Worm (Caenorhabditis elegans) whole organism, L4/young adult: ENCODE measurements around the gene C18C4.7.

Source experiments
- W03F9.2 ChIP-seq: fragments of 150-350 bp; optimal IDR thresholded peaks from 2 replicates; lab custom pipeline; 2014; ENCODE audit warnings: missing biosample characterization, missing genetic modification characterization
- him-1 ChIP-seq: sonication (generic microtip); optimal IDR thresholded peaks from 2 replicates; lab custom pipeline; 2016; ENCODE audit warnings: missing genotype, missing genetic modification reagents, missing genetic modification characterization, missing compliant biosample characterization

DNA sequence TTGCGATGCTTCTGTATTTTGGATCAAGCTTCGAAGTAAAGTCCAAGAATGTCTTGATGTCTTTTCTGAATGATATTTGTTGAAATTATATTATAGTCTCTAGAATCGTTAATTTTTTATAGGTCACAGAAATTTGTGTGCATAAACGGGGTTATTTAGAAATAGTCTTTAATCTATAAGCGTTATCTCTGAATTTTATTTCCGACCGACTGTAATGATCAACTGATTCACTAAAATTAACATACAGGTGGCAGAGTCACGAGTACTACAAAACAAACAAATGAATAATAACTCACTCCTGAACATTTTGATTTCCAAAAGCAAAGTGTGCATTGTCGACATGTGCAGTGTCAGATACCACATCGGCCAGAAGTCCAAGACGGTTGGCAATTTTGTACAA is 55.3 kb downstream of the C18C4.7 start:
- TF ChIP-seq him-1 (no peak), W03F9.2 (no peak)
